Fruit fly (Drosophila melanogaster): ENCODE measurements around the gene Mst87F.

DNA sequence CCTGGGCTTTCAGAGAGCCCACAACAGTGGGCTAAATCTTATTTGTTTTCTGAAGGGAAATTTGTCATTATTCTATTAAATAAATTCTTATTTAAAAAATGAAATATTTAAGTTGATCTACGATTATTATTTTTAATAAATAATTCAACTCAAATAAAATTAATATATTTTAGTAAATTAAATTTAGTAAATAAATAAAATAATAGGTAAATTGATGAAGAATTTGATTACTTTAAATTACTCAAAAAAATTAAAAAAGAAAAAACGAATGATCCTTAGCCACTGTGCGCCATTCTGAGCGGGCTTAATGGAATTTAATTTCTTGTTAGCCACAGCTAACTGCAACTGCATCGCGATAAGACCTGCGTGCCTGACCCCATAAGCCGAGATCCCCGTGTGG lies 20.5 kb upstream of the Mst87F start:
- TF ChIP-seq psq (GFP tag; optimal IDR thresholded peaks at IDR 0.05), result no peak
- no peak for TF ChIP-seq Hnf4 (GFP tag; optimal IDR thresholded peaks at IDR 0.05)
- TF ChIP-seq h (GFP tag; optimal IDR thresholded peaks at IDR 0.05), result no peak
- TF ChIP-seq Mio (GFP tag; optimal IDR thresholded peaks at IDR 0.05), result no peak
